Fruit fly (Drosophila melanogaster): ENCODE results near the gene CG42784.

dm6 chr2L:13396084-13396483 is 19.1 kb upstream of the CG42784 start, which contains the start of gene CG16957:
- no peak for TF ChIP-seq CTCF (optimal IDR thresholded peaks at IDR 0.05)
- no peak for TF ChIP-seq CG8478 (optimal IDR thresholded peaks at IDR 0.05)
